Worm (Caenorhabditis elegans) whole organism, young adult: ENCODE results near the gene fbxl-5.

Experiments
- F37B4.10 ChIP-seq: fragments of 200-800 bp; sonication (Bioruptor generic); IDR thresholded peaks from 2 replicates; pipeline ENCODE4 v1.3.6; 2022; ENCODE audit warnings: missing genetic modification characterization, missing compliant biosample characterization
- T26A5.8 ChIP-seq: sonication (generic microtip); optimal IDR thresholded peaks from 2 replicates; lab custom pipeline; 2016; ENCODE audit warnings: missing genetic modification characterization, missing compliant biosample characterization
- ama-1 ChIP-seq, 3 experiments: fragments of 150-350 bp in 1 of 3; sonication (generic microtip) in 2 of 3; optimal IDR thresholded peaks; 2 replicates each; lab custom pipeline; 2014 to 2018; ENCODE audit warnings: missing biosample characterization in 2 of 3, missing genetic modification characterization in 2 of 3, missing genetic modification reagents in 2 of 3
- ccch-3 ChIP-seq: fragments of 200-800 bp; sonication (Bioruptor generic); optimal IDR thresholded peaks from 2 replicates; lab custom pipeline; 2018; ENCODE audit warnings: mild to moderate bottlenecking, missing genetic modification characterization, missing compliant biosample characterization
- ceh-27 ChIP-seq: fragments of 200-800 bp; sonication (Bioruptor generic); optimal IDR thresholded peaks from 2 replicates; lab custom pipeline; 2018; ENCODE audit warnings: mild to moderate bottlenecking, missing genetic modification characterization, moderate library complexity, missing compliant biosample characterization
- dpl-1 ChIP-seq: fragments of 150-350 bp; optimal IDR thresholded peaks from 2 replicates; lab custom pipeline; 2014; ENCODE audit warnings: missing biosample characterization, missing genetic modification reagents, missing genetic modification characterization
- lsy-27 ChIP-seq: sonication (generic microtip); optimal IDR thresholded peaks from 2 replicates; lab custom pipeline; 2017; ENCODE audit warnings: missing genetic modification characterization, mild to moderate bottlenecking, missing compliant biosample characterization, antibody characterized with exemption, missing genotype, borderline replicate concordance; ENCODE audit not compliant: insufficient read depth
- mes-4 ChIP-seq: sonication (generic microtip); optimal IDR thresholded peaks from 2 replicates; lab custom pipeline; 2016; ENCODE audit warnings: missing genotype, missing genetic modification characterization, missing compliant biosample characterization
- nhr-120 ChIP-seq: fragments of 200-800 bp; sonication (Bioruptor generic); IDR thresholded peaks from 2 replicates; pipeline ENCODE4 v1.3.6; 2022; ENCODE audit warnings: missing genetic modification characterization, missing compliant biosample characterization
- nhr-90 ChIP-seq: sonication (generic microtip); optimal IDR thresholded peaks from 2 replicates; lab custom pipeline; 2016; ENCODE audit warnings: missing genotype, mild to moderate bottlenecking, missing genetic modification characterization, missing compliant biosample characterization
- snpc-4 ChIP-seq, 5 experiments: fragments of 150-350 bp in 1 of 5; sonication (generic microtip) in 4 of 5; optimal IDR thresholded peaks; 2 replicates each; lab custom pipeline; 2014 to 2018; ENCODE audit warnings: missing genetic modification characterization in 5 of 5, missing biosample characterization in 3 of 5, antibody characterized with exemption in 2 of 5, mild to moderate bottlenecking in 2 of 5, missing compliant biosample characterization in 2 of 5, missing genotype in 2 of 5, moderate library complexity in 2 of 5, missing genetic modification reagents in 1 of 5
- sptf-2 ChIP-seq: fragments of 200-800 bp; sonication (Bioruptor generic); optimal IDR thresholded peaks from 2 replicates; lab custom pipeline; 2018; ENCODE audit warnings: mild to moderate bottlenecking, missing genetic modification characterization, missing compliant biosample characterization
- ztf-3 ChIP-seq: fragments of 200-800 bp; sonication (Bioruptor generic); optimal IDR thresholded peaks from 2 replicates; lab custom pipeline; 2018; ENCODE audit warnings: mild to moderate bottlenecking, missing genetic modification characterization, missing compliant biosample characterization

- TF ChIP-seq snpc-4 (GFP tag; optimal IDR thresholded peaks at IDR 0.05; lab: Kevin White, UChicago) (no peak), snpc-4 (tag; optimal IDR thresholded peaks at IDR 0.05; lab: Kevin White, UChicago) (no peak), dpl-1 (no peak), mes-4 (tag; lab: Kevin White, UChicago) (no peak), lsy-27 (no peak), T26A5.8 (no peak), F37B4.10 (GFP tag; lab: Robert Waterston, UW) (no peak), ztf-3 (GFP tag; lab: Kevin White, UChicago) (no peak), ama-1 (optimal IDR thresholded peaks at IDR 0.05; lab: Kevin White, UChicago) (no peak), ama-1 (GFP tag; optimal IDR thresholded peaks at IDR 0.05; lab: Kevin White, UChicago) (no peak), nhr-120 (GFP tag; lab: Robert Waterston, UW) (no peak), ccch-3 (no peak), sptf-2 (GFP tag; lab: Kevin White, UChicago) (no peak), nhr-90 (tag; lab: Kevin White, UChicago) (no peak), ceh-27 (GFP tag; lab: Kevin White, UChicago) (no peak)
Observed at ce11 chrV:7696842-7697241, 45.9 kb upstream of the fbxl-5 start, which contains the start of gene ZK105.3.
